Fruit fly (Drosophila melanogaster) whole organism, embryonic: Measurements from ENCODE around the gene Cpr67Fa2.

Experiments
- Aef1 ChIP-seq: fragments of 200-800 bp; sonication (Bioruptor generic); IDR thresholded peaks from 3 replicates; pipeline ENCODE4 v1.3.6; 2022; ENCODE audit warnings: missing biosample characterization, missing genetic modification characterization
- CG12299 ChIP-seq: fragments of 200-800 bp; sonication (Bioruptor generic); optimal IDR thresholded peaks from 2 replicates; lab custom pipeline; 2018; ENCODE audit warnings: missing biosample characterization, mild to moderate bottlenecking, missing genetic modification characterization
- CG1233 ChIP-seq: fragments of 200-800 bp; sonication (Bioruptor generic); optimal IDR thresholded peaks from 4 replicates; lab custom pipeline; 2018; ENCODE audit warnings: missing biosample characterization, mild to moderate bottlenecking, missing genetic modification characterization
- CG13424 ChIP-seq: fragments of 200-800 bp; sonication (Bioruptor generic); optimal IDR thresholded peaks from 2 replicates; lab custom pipeline; 2019; ENCODE audit warnings: missing biosample characterization, mild to moderate bottlenecking, missing genetic modification characterization, moderate library complexity
- CG15269 ChIP-seq: fragments of 200-800 bp; sonication (Bioruptor generic); optimal IDR thresholded peaks from 2 replicates; lab custom pipeline; 2018; ENCODE audit warnings: missing biosample characterization, mild to moderate bottlenecking, missing genetic modification characterization, moderate library complexity
- CG15479 ChIP-seq: fragments of 200-800 bp; sonication (Bioruptor generic); optimal IDR thresholded peaks from 3 replicates; lab custom pipeline; 2019; ENCODE audit warnings: missing biosample characterization, mild to moderate bottlenecking, missing genetic modification characterization, moderate library complexity
- CG17568 ChIP-seq: fragments of 200-800 bp; sonication (Bioruptor generic); optimal IDR thresholded peaks from 2 replicates; lab custom pipeline; 2018; ENCODE audit warnings: missing biosample characterization, mild to moderate bottlenecking, missing genetic modification characterization, moderate library complexity
- CG30020 ChIP-seq: fragments of 200-800 bp; optimal IDR thresholded peaks from 2 replicates; lab custom pipeline; 2019; ENCODE audit warnings: missing biosample characterization, mild to moderate bottlenecking, missing genetic modification characterization, moderate library complexity
- CG34224 ChIP-seq: fragments of 200-800 bp; sonication (Bioruptor generic); IDR thresholded peaks from 3 replicates; pipeline ENCODE4 v1.3.6; 2022; ENCODE audit warnings: missing biosample characterization, missing genetic modification characterization; ENCODE audit not compliant: partially characterized antibody
- CG3838 ChIP-seq: fragments of 200-800 bp; sonication (Bioruptor generic); optimal IDR thresholded peaks from 3 replicates; lab custom pipeline; 2016; ENCODE audit warnings: missing biosample characterization, missing genetic modification characterization
- CG6791 ChIP-seq: fragments of 200-800 bp; sonication (Bioruptor generic); IDR thresholded peaks from 3 replicates; pipeline ENCODE4 v1.3.6; 2022; ENCODE audit warnings: missing biosample characterization, missing genetic modification characterization; ENCODE audit not compliant: partially characterized antibody
- CG7963 ChIP-seq: fragments of 200-800 bp; sonication (Bioruptor generic); IDR thresholded peaks from 3 replicates; pipeline ENCODE4 v1.3.6; 2022; ENCODE audit warnings: missing biosample characterization, missing genetic modification characterization; ENCODE audit not compliant: partially characterized antibody
- Dad ChIP-seq: fragments of 200-800 bp; sonication (Bioruptor generic); optimal IDR thresholded peaks from 3 replicates; lab custom pipeline; 2016; ENCODE audit warnings: missing biosample characterization, missing genetic modification characterization
- Dek ChIP-seq: fragments of 200-800 bp; sonication (Bioruptor generic); optimal IDR thresholded peaks from 3 replicates; lab custom pipeline; 2019; ENCODE audit warnings: missing biosample characterization, mild to moderate bottlenecking, missing genetic modification characterization, moderate library complexity
- Dip3 ChIP-seq: fragments of 200-800 bp; sonication (Bioruptor generic); optimal IDR thresholded peaks from 3 replicates; lab custom pipeline; 2016; ENCODE audit warnings: missing biosample characterization, missing genetic modification characterization
- Gsc ChIP-seq: fragments of 200-800 bp; sonication (Bioruptor generic); IDR thresholded peaks from 2 replicates; pipeline ENCODE4 v1.3.6; 2022; ENCODE audit warnings: missing biosample characterization, missing genetic modification characterization
- H15 ChIP-seq: fragments of 200-800 bp; sonication (Bioruptor generic); IDR thresholded peaks from 3 replicates; pipeline ENCODE4 v1.3.6; 2022; ENCODE audit warnings: missing biosample characterization, missing genetic modification characterization
- HLH4C ChIP-seq: fragments of 200-800 bp; sonication (Bioruptor generic); IDR thresholded peaks from 3 replicates; pipeline ENCODE4 v1.3.6; 2022; ENCODE audit warnings: missing biosample characterization, missing genetic modification characterization; ENCODE audit not compliant: partially characterized antibody
- HLH54F ChIP-seq: fragments of 200-800 bp; sonication (Bioruptor generic); optimal IDR thresholded peaks from 3 replicates; lab custom pipeline; 2016; ENCODE audit warnings: missing biosample characterization, missing genetic modification characterization
- HmgD ChIP-seq: fragments of 200-800 bp; sonication (Bioruptor generic); optimal IDR thresholded peaks from 3 replicates; lab custom pipeline; 2016; ENCODE audit warnings: missing biosample characterization, missing genetic modification characterization
- Max ChIP-seq: fragments of 200-800 bp; sonication (Bioruptor generic); optimal IDR thresholded peaks from 2 replicates; lab custom pipeline; 2016; ENCODE audit warnings: missing biosample characterization, mild to moderate bottlenecking, missing genetic modification characterization
- Oaz ChIP-seq: fragments of 200-800 bp; sonication (Bioruptor generic); IDR thresholded peaks from 2 replicates; pipeline ENCODE4 v1.3.6; 2022; ENCODE audit warnings: missing biosample characterization, missing genetic modification characterization
- Pdp1 ChIP-seq, 2 experiments: fragments of 200-800 bp; sonication (Bioruptor generic); optimal IDR thresholded peaks; 3 replicates each; lab custom pipeline; 2016; ENCODE audit warnings: missing biosample characterization in 2 of 2, missing genetic modification characterization in 2 of 2, mild to moderate bottlenecking in 1 of 2, moderate library complexity in 1 of 2
- Ptx1 ChIP-seq: fragments of 200-800 bp; sonication (Bioruptor generic); IDR thresholded peaks from 2 replicates; pipeline ENCODE4 v1.3.6; 2022; ENCODE audit warnings: missing biosample characterization, missing genetic modification characterization
- Ravus ChIP-seq: fragments of 200-800 bp; sonication (Bioruptor generic); IDR thresholded peaks from 2 replicates; pipeline ENCODE4 v1.3.6; 2022; ENCODE audit warnings: missing biosample characterization, missing genetic modification characterization
- Sox100B ChIP-seq: fragments of 200-800 bp; sonication (Bioruptor generic); optimal IDR thresholded peaks from 3 replicates; lab custom pipeline; 2018; ENCODE audit warnings: missing biosample characterization, mild to moderate bottlenecking, missing genetic modification characterization
- Sry-β ChIP-seq: fragments of 200-800 bp; sonication (Bioruptor generic); optimal IDR thresholded peaks from 2 replicates; lab custom pipeline; 2018; ENCODE audit warnings: missing biosample characterization, mild to moderate bottlenecking, missing genetic modification characterization, moderate library complexity
- Tbp ChIP-seq: fragments of >200 bp; optimal IDR thresholded peaks from 2 replicates; lab custom pipeline; 2018; ENCODE audit warnings: missing biosample characterization, missing genetic modification characterization
- ara ChIP-seq: fragments of 200-800 bp; sonication (Bioruptor generic); IDR thresholded peaks from 2 replicates; pipeline ENCODE4 v1.3.6; 2022; ENCODE audit warnings: missing biosample characterization, missing genetic modification characterization
- cad ChIP-seq: fragments of >200 bp; optimal IDR thresholded peaks from 2 replicates; lab custom pipeline; 2017; ENCODE audit warnings: missing biosample characterization, missing genetic modification characterization
- dm ChIP-seq: fragments of 200-800 bp; sonication (Bioruptor generic); optimal IDR thresholded peaks from 3 replicates; lab custom pipeline; 2016; ENCODE audit warnings: missing biosample characterization, missing genetic modification characterization
- dysf ChIP-seq: fragments of 200-800 bp; sonication (Bioruptor generic); IDR thresholded peaks from 3 replicates; pipeline ENCODE4 v1.3.6; 2022; ENCODE audit warnings: missing biosample characterization, missing genetic modification characterization
- emc ChIP-seq: fragments of 200-800 bp; sonication (Bioruptor generic); optimal IDR thresholded peaks from 2 replicates; lab custom pipeline; 2016; ENCODE audit warnings: missing biosample characterization, missing genetic modification characterization
- fd3F ChIP-seq: fragments of 200-800 bp; sonication (Bioruptor generic); optimal IDR thresholded peaks from 2 replicates; lab custom pipeline; 2018; ENCODE audit warnings: missing biosample characterization, mild to moderate bottlenecking, missing genetic modification characterization, moderate library complexity
- gro ChIP-seq: fragments of 200-800 bp; sonication (Bioruptor generic); optimal IDR thresholded peaks from 2 replicates; lab custom pipeline; 2016; ENCODE audit warnings: missing biosample characterization, missing genetic modification characterization
- hb ChIP-seq: fragments of 200-800 bp; sonication (Bioruptor generic); IDR thresholded peaks from 3 replicates; pipeline ENCODE4 v1.3.6; 2022; ENCODE audit warnings: missing biosample characterization, missing genetic modification characterization; ENCODE audit not compliant: partially characterized antibody
- kni ChIP-seq: fragments of 200-800 bp; sonication (Bioruptor generic); optimal IDR thresholded peaks from 3 replicates; lab custom pipeline; 2017; ENCODE audit warnings: mild to moderate bottlenecking, missing biosample characterization, missing genetic modification reagents, missing genetic modification characterization
- nau ChIP-seq: fragments of 200-800 bp; sonication (Bioruptor generic); optimal IDR thresholded peaks from 3 replicates; lab custom pipeline; 2017; ENCODE audit warnings: missing biosample characterization, mild to moderate bottlenecking, missing genetic modification characterization, missing genetic modification reagents
- nerfin-2 ChIP-seq: fragments of 200-800 bp; sonication (Bioruptor generic); IDR thresholded peaks from 2 replicates; pipeline ENCODE4 v1.3.6; 2022; ENCODE audit warnings: missing biosample characterization, missing genetic modification characterization; ENCODE audit not compliant: partially characterized antibody
- prd ChIP-seq, 3 experiments: fragments of >200 bp in 2 of 3; fragments of 200-800 bp in 1 of 3; sonication (Bioruptor generic) in 1 of 3; optimal IDR thresholded peaks in 2 of 3; IDR thresholded peaks in 1 of 3; 2 replicates in 2 of 3; 3 replicates in 1 of 3; pipeline versions ENCODE4 v1.3.6 to Lab custom; 2017 to 2022; ENCODE audit warnings: missing biosample characterization in 1 of 3, missing genetic modification characterization in 1 of 3
- pum ChIP-seq: fragments of 200-800 bp; sonication (Bioruptor generic); optimal IDR thresholded peaks from 2 replicates; lab custom pipeline; 2016; ENCODE audit warnings: missing biosample characterization, missing genetic modification characterization
- sd ChIP-seq: fragments of 200-800 bp; sonication (Bioruptor generic); optimal IDR thresholded peaks from 3 replicates; lab custom pipeline; 2018; ENCODE audit warnings: missing biosample characterization, mild to moderate bottlenecking, missing genetic modification characterization, moderate library complexity
- sisA ChIP-seq: fragments of 200-800 bp; sonication (Bioruptor generic); IDR thresholded peaks from 2 replicates; pipeline ENCODE4 v1.3.6; 2022; ENCODE audit warnings: missing biosample characterization, missing genetic modification characterization
- sna ChIP-seq: fragments of 200-800 bp; sonication (Bioruptor generic); IDR thresholded peaks from 2 replicates; pipeline ENCODE4 v1.3.6; 2022; ENCODE audit warnings: missing biosample characterization, missing genetic modification characterization; ENCODE audit not compliant: partially characterized antibody
- ssp ChIP-seq: fragments of 200-800 bp; sonication (Bioruptor generic); IDR thresholded peaks from 2 replicates; pipeline ENCODE4 v1.3.6; 2022; ENCODE audit warnings: missing biosample characterization, missing genetic modification characterization
- ttk ChIP-seq: fragments of 200-800 bp; sonication (Bioruptor generic); IDR thresholded peaks from 2 replicates; pipeline ENCODE4 v2.1.2; 2022; ENCODE audit warnings: missing biosample characterization, missing genetic modification characterization
- unc-4 ChIP-seq: fragments of 200-800 bp; sonication (Bioruptor generic); IDR thresholded peaks from 2 replicates; pipeline ENCODE4 v1.3.6; 2022; ENCODE audit warnings: missing biosample characterization, missing genetic modification characterization; ENCODE audit not compliant: partially characterized antibody
- z ChIP-seq: fragments of 200-800 bp; sonication (Bioruptor generic); IDR thresholded peaks from 3 replicates; pipeline ENCODE4 v1.3.6; 2022; ENCODE audit warnings: missing biosample characterization, missing genetic modification characterization
- zf30C ChIP-seq: fragments of 200-800 bp; sonication (Bioruptor generic); optimal IDR thresholded peaks from 3 replicates; lab custom pipeline; 2018; ENCODE audit warnings: missing biosample characterization, mild to moderate bottlenecking, missing genetic modification characterization

Gene Cpr67Fa2

dm6 chr3L:10856534-10857030 is 34.9 kb upstream of the Cpr67Fa2 start (continued):
- TF ChIP-seq Sry-β (GFP tag; lab: Kevin White, UChicago), result no peak
- TF ChIP-seq sna, result peak; percentile 45; the same call in 1 of the 2 replicates
- TF ChIP-seq cad (GFP tag; lab: Kevin White, UChicago), result peak; percentile 43
- TF ChIP-seq Gsc (GFP tag; lab: Robert Waterston, UW), result no peak
- TF ChIP-seq Ptx1 (GFP tag; lab: Robert Waterston, UW), result 0 out of 2 replicates have a peak, but pooled peaks have one; percentile 11
- TF ChIP-seq Aef1 (GFP tag; lab: Robert Waterston, UW), result peak; percentile 26; the same call in 1 of the 3 replicates
- no peak for TF ChIP-seq Ravus (GFP tag; lab: Robert Waterston, UW)
- TF ChIP-seq CG1233 (GFP tag; lab: Kevin White, UChicago), result peak; percentile 36
- TF ChIP-seq CG15479 (GFP tag; lab: Kevin White, UChicago), result peak; percentile 88
- no peak for TF ChIP-seq fd3F (GFP tag; lab: Kevin White, UChicago)
- TF ChIP-seq nau (GFP tag; lab: Kevin White, UChicago), result peak; percentile 61
- peak; percentile 98 for TF ChIP-seq sd
- TF ChIP-seq CG17568 (GFP tag; lab: Kevin White, UChicago), result no peak
- TF ChIP-seq Sox100B (GFP tag; lab: Kevin White, UChicago), result no peak
- no peak for TF ChIP-seq Oaz (GFP tag; lab: Robert Waterston, UW)
- peak; percentile 48 for TF ChIP-seq zf30C (GFP tag; lab: Kevin White, UChicago)
- TF ChIP-seq Tbp (GFP tag; lab: Kevin White, UChicago), result no peak
- no peak; the same call in 2 of the 3 replicates for TF ChIP-seq CG34224 (GFP tag; lab: Robert Waterston, UW)
- TF ChIP-seq CG3838 (GFP tag; lab: Kevin White, UChicago), result peak; percentile 65
- TF ChIP-seq ssp (GFP tag; lab: Robert Waterston, UW), result no peak
- TF ChIP-seq CG12299 (tag; lab: Kevin White, UChicago), result no peak
- TF ChIP-seq nerfin-2 (GFP tag; lab: Robert Waterston, UW), result peak; percentile 48; the same call in 1 of the 2 replicates
- no peak for TF ChIP-seq pum (GFP tag; lab: Kevin White, UChicago)
- peak; percentile 49 for TF ChIP-seq dm (GFP tag; lab: Kevin White, UChicago)
- no peak for TF ChIP-seq sisA (GFP tag; lab: Robert Waterston, UW)
- no peak for TF ChIP-seq CG7963 (GFP tag; lab: Robert Waterston, UW)
- TF ChIP-seq Pdp1 (GFP tag; optimal IDR thresholded peaks at IDR 0.05; lab: Kevin White, UChicago), result peak in 1 of 2 experiments; percentile 76
- TF ChIP-seq HLH54F (GFP tag; lab: Kevin White, UChicago), result no peak
- 0 out of 2 replicates have a peak, but pooled peaks have one; percentile 8 for TF ChIP-seq ttk (GFP tag; lab: Robert Waterston, UW)
- no peak for TF ChIP-seq ara (GFP tag; lab: Robert Waterston, UW)
- no peak for TF ChIP-seq CG30020 (tag; lab: Kevin White, UChicago)
- TF ChIP-seq Dip3 (GFP tag; lab: Kevin White, UChicago), result peak; percentile 14
- TF ChIP-seq HmgD (GFP tag; lab: Kevin White, UChicago), result peak; percentile 93
- TF ChIP-seq kni (GFP tag; lab: Kevin White, UChicago), result peak; percentile 90
- peak; percentile 40; the same call in 1 of the 2 replicates for TF ChIP-seq unc-4
- no peak for TF ChIP-seq hb (GFP tag; lab: Robert Waterston, UW)
- TF ChIP-seq H15 (GFP tag; lab: Robert Waterston, UW), result no peak
- TF ChIP-seq CG6791 (GFP tag; lab: Robert Waterston, UW), result peak; percentile 17; the same call in 1 of the 3 replicates
- TF ChIP-seq HLH4C (GFP tag; lab: Robert Waterston, UW), result 0 out of 3 replicates have a peak, but pooled peaks have one; percentile 50
- no peak for TF ChIP-seq prd (optimal IDR thresholded peaks at IDR 0.05; lab: Kevin White, UChicago)
- TF ChIP-seq prd (GFP tag; IDR thresholded peaks at IDR 0.05; lab: Robert Waterston, UW), result no peak
- TF ChIP-seq CG15269, result no peak
- TF ChIP-seq Dad (GFP tag; lab: Kevin White, UChicago), result peak; percentile 19
- TF ChIP-seq Dek (tag; lab: Kevin White, UChicago), result no peak
- no peak for TF ChIP-seq emc
- TF ChIP-seq z (GFP tag; lab: Robert Waterston, UW), result peak; percentile 96
- no peak for TF ChIP-seq dysf (GFP tag; lab: Robert Waterston, UW)
- TF ChIP-seq gro, result peak; percentile 94
- no peak for TF ChIP-seq Max (GFP tag; lab: Kevin White, UChicago)
- TF ChIP-seq CG13424 (tag; lab: Kevin White, UChicago), result peak; percentile 15
